Worm (Caenorhabditis elegans): ENCODE results near the gene lec-10.

lec-10 gene

ce11 chrV:6442037-6442436, 46.9 kb downstream of the lec-10 start, which contains the start of gene T05H4.3:
T05H4.3 (plus strand) TSS chrV:6442337.
- TF ChIP-seq nhr-237 (tag; optimal IDR thresholded peaks at IDR 0.05) (no peak), mes-2 (tag; optimal IDR thresholded peaks at IDR 0.05; ENCODE audit: poor library complexity, severe bottlenecking) (no peak), daf-16 (GFP tag; optimal IDR thresholded peaks at IDR 0.05) (no peak), daf-16 (tag; optimal IDR thresholded peaks at IDR 0.05) (no peak), ztf-11 (tag; optimal IDR thresholded peaks at IDR 0.05) (no peak), tag-97 (GFP tag; IDR thresholded peaks at IDR 0.05) (no peak), aha-1 (tag) (peak; percentile 65), ZK337.2 (GFP tag; IDR thresholded peaks at IDR 0.05) (no peak), fkh-10 (GFP tag; optimal IDR thresholded peaks at IDR 0.05) (no peak), F10B5.3 (tag; optimal IDR thresholded peaks at IDR 0.05) (no peak)

- no peak for TF ChIP-seq lin-39 (tag; optimal IDR thresholded peaks at IDR 0.05)
- no peak for TF ChIP-seq R02D3.7 (tag; optimal IDR thresholded peaks at IDR 0.05)
- TF ChIP-seq T20F7.1 (GFP tag; optimal IDR thresholded peaks at IDR 0.05): no peak
- no peak for TF ChIP-seq daf-8 (GFP tag; IDR thresholded peaks at IDR 0.05)
- no peak for TF ChIP-seq mxl-3 (GFP tag; optimal IDR thresholded peaks at IDR 0.05)
- no peak for TF ChIP-seq attf-4 (tag; optimal IDR thresholded peaks at IDR 0.05)
- no peak for TF ChIP-seq daf-12 (tag; optimal IDR thresholded peaks at IDR 0.05)
- TF ChIP-seq nhr-77 (tag; optimal IDR thresholded peaks at IDR 0.05): no peak
- TF ChIP-seq dmd-6 (GFP tag; IDR thresholded peaks at IDR 0.05): no peak
- TF ChIP-seq mxl-2 (GFP tag; conservative IDR thresholded peaks at IDR 0.05): no peak
- TF ChIP-seq arid-1 (GFP tag; conservative IDR thresholded peaks at IDR 0.05): no peak
- TF ChIP-seq nhr-76 (tag; optimal IDR thresholded peaks at IDR 0.05): no peak
Measured at ce11 chrV:6441613-6442012, 47.3 kb downstream of the lec-10 start, which contains the start of gene T05H4.15. T05H4.15 (minus strand) TSS chrV:6441713.

ce11 chrV:6438601-6439000, 50.3 kb downstream of the lec-10 start, which contains the start of gene T05H4.4:
T05H4.4 (plus strand) TSS chrV:6438901.
- TF ChIP-seq daf-16 (GFP tag; optimal IDR thresholded peaks at IDR 0.05): no peak
- no peak for TF ChIP-seq daf-16 (tag; optimal IDR thresholded peaks at IDR 0.05)
- TF ChIP-seq lin-1 (GFP tag; IDR thresholded peaks at IDR 0.05): no peak
- no peak for TF ChIP-seq aly-2 (tag; optimal IDR thresholded peaks at IDR 0.05)
- no peak for TF ChIP-seq ceh-28 (tag; optimal IDR thresholded peaks at IDR 0.05)
- TF ChIP-seq Y75B8A.6 (GFP tag; IDR thresholded peaks at IDR 0.05): no peak
- no peak for TF ChIP-seq egl-27 (tag; optimal IDR thresholded peaks at IDR 0.05)
- TF ChIP-seq cey-2 (tag; optimal IDR thresholded peaks at IDR 0.05; ENCODE audit: borderline replicate concordance, insufficient read depth): no peak
- TF ChIP-seq lim-7 (GFP tag; IDR thresholded peaks at IDR 0.05): no peak
- TF ChIP-seq dpl-1 (GFP tag; optimal IDR thresholded peaks at IDR 0.05): no peak
- no peak for TF ChIP-seq lin-29 (GFP tag; IDR thresholded peaks at IDR 0.05)
- no peak for TF ChIP-seq dmd-6 (GFP tag; IDR thresholded peaks at IDR 0.05)
- TF ChIP-seq unc-62 (GFP tag; optimal IDR thresholded peaks at IDR 0.05 in 1 of 2): no peak
- no peak for TF ChIP-seq unc-62 (tag; optimal IDR thresholded peaks at IDR 0.05)

Data from whole organism, L4 larva.